Worm (Caenorhabditis elegans) whole organism, L1 larva: Measurements from ENCODE around the gene wht-6.

Experiments used
- C34B4.2 ChIP-seq: sonication (generic microtip); optimal IDR thresholded peaks from 2 replicates; lab custom pipeline; 2017; ENCODE audit warnings: mild to moderate bottlenecking, missing genetic modification characterization, missing compliant biosample characterization
- Y116A8C.19 ChIP-seq: sonication (generic microtip); optimal IDR thresholded peaks from 2 replicates; lab custom pipeline; 2016; ENCODE audit warnings: missing compliant biosample characterization, missing genetic modification characterization, borderline replicate concordance
- aly-2 ChIP-seq: fragments of 150-350 bp; optimal IDR thresholded peaks from 2 replicates; lab custom pipeline; 2014; ENCODE audit warnings: missing biosample characterization, missing genetic modification characterization
- ama-1 ChIP-seq: fragments of 150-350 bp; optimal IDR thresholded peaks from 2 replicates; lab custom pipeline; 2014
- ceh-8 ChIP-seq: fragments of 200-800 bp; sonication (Bioruptor generic); optimal IDR thresholded peaks from 2 replicates; lab custom pipeline; 2018; ENCODE audit warnings: mild to moderate bottlenecking, missing genetic modification characterization, moderate library complexity, missing compliant biosample characterization
- ceh-90 ChIP-seq: sonication (generic microtip); optimal IDR thresholded peaks from 2 replicates; lab custom pipeline; 2016; ENCODE audit warnings: missing genetic modification characterization, missing compliant biosample characterization
- ces-1 ChIP-seq: fragments of 150-350 bp; optimal IDR thresholded peaks from 2 replicates; lab custom pipeline; 2014; ENCODE audit warnings: missing biosample characterization, missing genetic modification reagents, missing genetic modification characterization
- dsc-1 ChIP-seq: sonication (generic microtip); optimal IDR thresholded peaks from 2 replicates; lab custom pipeline; 2016; ENCODE audit warnings: mild to moderate bottlenecking, missing genetic modification characterization, missing compliant biosample characterization
- egl-13 ChIP-seq: sonication (generic microtip); optimal IDR thresholded peaks from 2 replicates; lab custom pipeline; 2016; ENCODE audit warnings: missing genotype, missing genetic modification reagents, missing genetic modification characterization, missing compliant biosample characterization
- egl-27 ChIP-seq, 2 experiments: fragments of 150-350 bp in 1 of 2; sonication (generic microtip); optimal IDR thresholded peaks; 3 replicates each; lab custom pipeline; 2017 to 2018; ENCODE audit warnings: missing biosample characterization in 2 of 2, missing genetic modification characterization in 2 of 2, missing genetic modification reagents in 2 of 2
- elt-2 ChIP-seq: sonication (generic microtip); optimal IDR thresholded peaks from 2 replicates; lab custom pipeline; 2016; ENCODE audit warnings: missing genetic modification characterization, mild to moderate bottlenecking, inconsistent platforms, missing compliant biosample characterization, missing genetic modification reagents
- elt-3 ChIP-seq, 6 experiments: fragments of 150-350 bp in 1 of 6; sonication (generic microtip); optimal IDR thresholded peaks; 2 replicates each; lab custom pipeline; 2017 to 2018; ENCODE audit warnings: missing biosample characterization in 6 of 6, missing genetic modification characterization in 6 of 6, inconsistent platforms in 1 of 6
- ets-5 ChIP-seq: fragments of 200-800 bp; sonication (Bioruptor generic); IDR thresholded peaks from 2 replicates; pipeline ENCODE4 v1.3.6; 2022; ENCODE audit warnings: missing genetic modification characterization, missing compliant biosample characterization
- fkh-4 ChIP-seq: sonication (generic microtip); optimal IDR thresholded peaks from 2 replicates; lab custom pipeline; 2016; ENCODE audit warnings: missing compliant biosample characterization, missing genetic modification characterization, borderline replicate concordance
- hlh-4 ChIP-seq: sonication (generic microtip); optimal IDR thresholded peaks from 2 replicates; lab custom pipeline; 2016; ENCODE audit warnings: mild to moderate bottlenecking, missing genetic modification characterization, missing compliant biosample characterization
- irx-1 ChIP-seq: sonication (generic microtip); optimal IDR thresholded peaks from 2 replicates; lab custom pipeline; 2016; ENCODE audit warnings: missing genetic modification characterization, missing compliant biosample characterization
- jun-1 ChIP-seq: fragments of 150-350 bp; optimal IDR thresholded peaks from 2 replicates; lab custom pipeline; 2014; ENCODE audit warnings: missing biosample characterization, missing genetic modification reagents, missing genetic modification characterization
- lin-13 ChIP-seq: fragments of 150-350 bp; optimal IDR thresholded peaks from 2 replicates; lab custom pipeline; 2014; ENCODE audit warnings: missing biosample characterization, missing genetic modification reagents, missing genetic modification characterization
- lin-14 ChIP-seq: fragments of 200-800 bp; sonication (Bioruptor generic); optimal IDR thresholded peaks from 2 replicates; lab custom pipeline; 2018; ENCODE audit warnings: mild to moderate bottlenecking, missing genetic modification characterization, moderate library complexity, missing compliant biosample characterization
- lin-35 ChIP-seq, 2 experiments: fragments of 150-350 bp; optimal IDR thresholded peaks; 2 replicates each; lab custom pipeline; 2014; ENCODE audit warnings: missing biosample characterization in 2 of 2, missing genetic modification characterization in 2 of 2, missing genetic modification reagents in 2 of 2
- lir-3 ChIP-seq: sonication (generic microtip); optimal IDR thresholded peaks from 2 replicates; lab custom pipeline; 2016; ENCODE audit warnings: mild to moderate bottlenecking, missing genetic modification characterization, moderate library complexity, missing compliant biosample characterization; ENCODE audit not compliant: poor library complexity
- lsy-2 ChIP-seq, 2 experiments: fragments of 150-350 bp; optimal IDR thresholded peaks; 2 replicates each; lab custom pipeline; 2014; ENCODE audit warnings: missing biosample characterization in 2 of 2, missing genetic modification characterization in 2 of 2
- mef-2 ChIP-seq: fragments of 150-350 bp; optimal IDR thresholded peaks from 2 replicates; lab custom pipeline; 2014; ENCODE audit warnings: missing biosample characterization, missing genetic modification characterization
- nhr-12 ChIP-seq: sonication (generic microtip); optimal IDR thresholded peaks from 2 replicates; lab custom pipeline; 2017; ENCODE audit warnings: missing biosample characterization, missing genetic modification characterization
- nhr-19 ChIP-seq: fragments of 200-800 bp; sonication (Bioruptor generic); conservative IDR thresholded peaks from 2 replicates; pipeline ENCODE4 v1.3.6; 2022; ENCODE audit warnings: missing genetic modification characterization, missing compliant biosample characterization
- nhr-20 ChIP-seq: sonication (generic microtip); optimal IDR thresholded peaks from 2 replicates; lab custom pipeline; 2016; ENCODE audit warnings: mild to moderate bottlenecking, missing genetic modification characterization, missing compliant biosample characterization
- nhr-71 ChIP-seq: sonication (generic microtip); optimal IDR thresholded peaks from 2 replicates; lab custom pipeline; 2016; ENCODE audit warnings: mild to moderate bottlenecking, missing genetic modification characterization, moderate library complexity, missing compliant biosample characterization
- nhr-85 ChIP-seq: sonication (generic microtip); peaks from one replicate; lab custom pipeline; 2016; ENCODE audit warnings: missing genetic modification characterization, inconsistent platforms, missing compliant biosample characterization
- nhr-90 ChIP-seq: sonication (generic microtip); optimal IDR thresholded peaks from 2 replicates; lab custom pipeline; 2016; ENCODE audit warnings: mild to moderate bottlenecking, missing genetic modification characterization, missing compliant biosample characterization; ENCODE audit not compliant: poor library complexity
- pag-3 ChIP-seq: sonication (generic microtip); optimal IDR thresholded peaks from 2 replicates; lab custom pipeline; 2017; ENCODE audit warnings: missing genetic modification characterization, mild to moderate bottlenecking, missing compliant biosample characterization, antibody characterized with exemption, borderline replicate concordance; ENCODE audit not compliant: insufficient read depth
- pax-3 ChIP-seq: fragments of 200-800 bp; sonication (Bioruptor generic); optimal IDR thresholded peaks from 2 replicates; lab custom pipeline; 2018; ENCODE audit warnings: mild to moderate bottlenecking, missing genetic modification characterization, moderate library complexity, missing compliant biosample characterization
- snu-23 ChIP-seq: sonication (generic microtip); optimal IDR thresholded peaks from 2 replicates; lab custom pipeline; 2016; ENCODE audit warnings: missing genetic modification characterization, missing compliant biosample characterization
- sox-4 ChIP-seq: sonication (generic microtip); optimal IDR thresholded peaks from 2 replicates; lab custom pipeline; 2016; ENCODE audit warnings: missing genetic modification characterization, missing compliant biosample characterization
- sptf-1 ChIP-seq: fragments of 150-350 bp; optimal IDR thresholded peaks from 2 replicates; lab custom pipeline; 2014; ENCODE audit warnings: missing biosample characterization, missing genetic modification characterization
- sup-37 ChIP-seq: fragments of 200-800 bp; sonication (Bioruptor generic); optimal IDR thresholded peaks from 2 replicates; lab custom pipeline; 2018; ENCODE audit warnings: mild to moderate bottlenecking, missing genetic modification characterization, missing compliant biosample characterization
- swsn-7 ChIP-seq: sonication (generic microtip); optimal IDR thresholded peaks from 2 replicates; lab custom pipeline; 2016; ENCODE audit warnings: missing genetic modification characterization, missing compliant biosample characterization
- unc-130 ChIP-seq: fragments of 150-350 bp; optimal IDR thresholded peaks from 2 replicates; lab custom pipeline; 2017; ENCODE audit warnings: missing biosample characterization, missing genetic modification characterization, inconsistent platforms
- unc-62 ChIP-seq: fragments of 150-350 bp; optimal IDR thresholded peaks from 2 replicates; lab custom pipeline; 2014; ENCODE audit warnings: missing biosample characterization, missing genetic modification reagents, missing genetic modification characterization
- unc-86 ChIP-seq: sonication (generic microtip); optimal IDR thresholded peaks from 2 replicates; lab custom pipeline; 2016; ENCODE audit warnings: missing genetic modification characterization, missing compliant biosample characterization
- unc-98 ChIP-seq: fragments of 200-800 bp; sonication (Bioruptor generic); IDR thresholded peaks from 2 replicates; pipeline ENCODE4 v1.3.6; 2022; ENCODE audit warnings: missing genetic modification characterization, missing compliant biosample characterization
- vab-15 ChIP-seq: sonication (generic microtip); optimal IDR thresholded peaks from 2 replicates; lab custom pipeline; 2017; ENCODE audit warnings: missing genotype, mild to moderate bottlenecking, missing genetic modification characterization, missing compliant biosample characterization
- xbp-1 ChIP-seq: sonication (generic microtip); optimal IDR thresholded peaks from 2 replicates; lab custom pipeline; 2016; ENCODE audit warnings: missing genetic modification characterization, missing compliant biosample characterization
- zag-1 ChIP-seq: fragments of 150-350 bp; optimal IDR thresholded peaks from 2 replicates; lab custom pipeline; 2014; ENCODE audit warnings: missing biosample characterization, missing genetic modification characterization
- ztf-11 ChIP-seq, 2 experiments: sonication (generic microtip); optimal IDR thresholded peaks; 2 replicates each; lab custom pipeline; 2016 to 2017; ENCODE audit warnings: missing genetic modification characterization in 2 of 2, missing biosample characterization in 1 of 2, missing compliant biosample characterization in 1 of 2

wht-6 gene

DNA sequence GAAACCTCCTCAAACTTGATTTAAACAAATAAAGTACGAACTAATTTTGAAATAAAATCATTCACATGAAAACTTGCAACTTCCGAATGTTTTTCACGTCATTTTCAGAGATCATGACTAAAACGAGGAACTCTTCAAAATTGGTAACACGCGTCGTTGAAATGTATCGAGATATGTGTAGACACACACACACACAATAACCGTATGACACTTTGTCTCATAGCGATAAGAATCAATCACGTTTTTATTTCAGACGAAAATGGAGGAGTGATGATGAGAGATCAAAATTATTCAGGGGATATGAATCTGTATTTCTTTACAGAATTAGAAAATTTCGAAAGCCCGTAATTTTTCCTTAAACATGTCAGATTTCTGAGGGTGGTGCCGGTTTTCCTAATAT, 48.8 kb upstream of the wht-6 start:
- TF ChIP-seq snu-23 (GFP tag; lab: Kevin White, UChicago) (peak; percentile 28), nhr-19 (GFP tag; lab: Robert Waterston, UW) (0 out of 2 replicates have a peak, but pooled peaks have one; percentile 4), elt-2 (tag; lab: Kevin White, UChicago) (peak; percentile 46), zag-1 (tag; lab: Kevin White, UChicago) (no peak), nhr-85 (tag; lab: Kevin White, UChicago) (peak; percentile 78), fkh-4 (no peak), nhr-20 (peak; percentile 45), nhr-71 (tag; lab: Kevin White, UChicago) (peak; percentile 30), egl-27 (tag; optimal IDR thresholded peaks at IDR 0.05; lab: Kevin White, UChicago) (no peak), C34B4.2 (tag; lab: Kevin White, UChicago) (no peak), lin-35 (GFP tag; optimal IDR thresholded peaks at IDR 0.05; lab: Kevin White, UChicago) (peak in 1 of 2 experiments; percentile 50), ama-1 (lab: Kevin White, UChicago) (no peak), sup-37 (GFP tag; lab: Kevin White, UChicago) (no peak), lir-3 (tag; lab: Kevin White, UChicago) (no peak), unc-86 (tag; lab: Kevin White, UChicago) (no peak), unc-98 (GFP tag; lab: Robert Waterston, UW) (no peak), hlh-4 (tag; lab: Kevin White, UChicago) (no peak), lin-14 (GFP tag; lab: Kevin White, UChicago) (peak; percentile 45), nhr-12 (no peak), egl-13 (no peak), swsn-7 (tag; lab: Kevin White, UChicago) (no peak)

DNA sequence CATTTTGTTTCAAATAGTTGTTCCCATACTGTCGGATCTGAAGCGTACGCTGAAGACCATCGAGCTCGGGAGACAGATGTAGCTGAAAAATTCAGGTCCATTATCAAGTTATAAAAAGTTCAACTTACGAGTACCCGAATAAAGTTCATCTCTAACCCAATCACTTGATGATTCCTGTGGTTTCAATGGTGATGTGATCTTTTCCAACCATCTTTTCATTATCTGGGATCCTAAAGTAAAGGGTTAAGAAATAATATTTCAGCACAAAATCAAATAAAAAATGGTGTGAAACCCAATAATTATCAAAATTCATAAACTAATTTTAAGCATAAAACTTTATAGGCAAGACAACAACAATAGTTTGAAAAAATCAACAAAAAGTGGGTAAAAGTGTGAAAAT, 44.3 kb upstream of the wht-6 start, which contains the start of gene C05D11.8:
TSS of gene C05D11.8 (minus strand) at position 101 of the 400 bp plus-strand sequence.
- no peak for TF ChIP-seq ceh-8 (GFP tag; lab: Kevin White, UChicago)
- TF ChIP-seq lir-3 (tag; lab: Kevin White, UChicago) = no peak
- TF ChIP-seq elt-3 (tag; optimal IDR thresholded peaks at IDR 0.05; lab: Kevin White, UChicago) = no peak
- TF ChIP-seq jun-1 (tag; lab: Kevin White, UChicago) = no peak
- TF ChIP-seq aly-2 (tag; lab: Kevin White, UChicago) = no peak
- no peak for TF ChIP-seq lin-35 (GFP tag; optimal IDR thresholded peaks at IDR 0.05; lab: Kevin White, UChicago)
- TF ChIP-seq dsc-1 (tag; lab: Kevin White, UChicago) = no peak
- TF ChIP-seq mef-2 = no peak
- no peak for TF ChIP-seq zag-1 (tag; lab: Kevin White, UChicago)
- TF ChIP-seq nhr-90 (tag; lab: Kevin White, UChicago) = no peak
- TF ChIP-seq ces-1 (GFP tag; lab: Kevin White, UChicago) = no peak
- TF ChIP-seq Y116A8C.19 (tag; lab: Kevin White, UChicago) = no peak
- no peak for TF ChIP-seq vab-15
- no peak for TF ChIP-seq unc-62
- no peak for TF ChIP-seq unc-130 (tag; lab: Kevin White, UChicago)
- TF ChIP-seq sptf-1 (tag; lab: Kevin White, UChicago) = no peak

DNA sequence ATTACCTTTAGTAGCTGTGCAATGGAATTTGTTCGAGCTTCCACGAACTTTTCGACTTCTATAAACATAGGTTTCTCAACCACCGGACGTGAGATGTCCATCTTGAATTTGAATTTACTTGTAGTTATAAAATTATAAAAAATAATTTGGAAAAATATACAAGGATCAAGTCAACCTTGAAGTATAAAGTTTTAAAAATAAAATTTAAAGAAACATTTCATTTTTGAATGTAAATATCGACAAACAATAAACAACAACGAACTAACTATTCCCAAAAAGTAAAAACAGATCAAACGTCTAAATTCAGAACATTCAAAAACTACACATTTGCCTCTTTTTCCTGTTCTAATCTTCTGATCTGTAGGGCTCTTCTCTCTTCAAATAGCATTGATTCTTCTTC, 40.7 kb upstream of the wht-6 start, which contains the start of gene popl-1:
TSS of gene popl-1 (minus strand) at position 101 of the 400 bp plus-strand sequence.
- no peak for TF ChIP-seq elt-2 (tag; lab: Kevin White, UChicago)

ce11 chrIII:6431766-6432228, 39.8 kb upstream of the wht-6 start, which contains the start of the genes mrps-17 and txdc-9:
Gene mrps-17, minus strand, starts transcription at chrIII:6431798.
Gene txdc-9, plus strand, starts transcription at chrIII:6432178.
- TF ChIP-seq lsy-2 (tag; optimal IDR thresholded peaks at IDR 0.05; lab: Kevin White, UChicago) (peak; percentile 87 to 93), ceh-8 (GFP tag; lab: Kevin White, UChicago) (peak; percentile 57), lin-13 (peak; percentile 59), aly-2 (tag; lab: Kevin White, UChicago) (peak; percentile 71), snu-23 (GFP tag; lab: Kevin White, UChicago) (peak; percentile 82), elt-3 (tag; optimal IDR thresholded peaks at IDR 0.05; lab: Kevin White, UChicago) (peak in 2 of 6 experiments; percentile 45 to 76), pax-3 (tag; lab: Kevin White, UChicago) (no peak), jun-1 (tag; lab: Kevin White, UChicago) (no peak), nhr-12 (no peak), irx-1 (tag; lab: Kevin White, UChicago) (no peak), pag-3 (tag; lab: Kevin White, UChicago) (no peak), lin-35 (GFP tag; optimal IDR thresholded peaks at IDR 0.05; lab: Kevin White, UChicago) (peak; percentile 80 to 88), swsn-7 (tag; lab: Kevin White, UChicago) (peak; percentile 77), ztf-11 (tag; optimal IDR thresholded peaks at IDR 0.05; lab: Kevin White, UChicago) (peak in 1 of 2 experiments; percentile 46), ceh-90 (no peak), ama-1 (lab: Kevin White, UChicago) (no peak), ets-5 (GFP tag; lab: Robert Waterston, UW) (no peak), nhr-71 (tag; lab: Kevin White, UChicago) (peak; percentile 86), ces-1 (GFP tag; lab: Kevin White, UChicago) (peak; percentile 87), sox-4 (tag; lab: Kevin White, UChicago) (no peak), elt-2 (tag; lab: Kevin White, UChicago) (peak; percentile 2), xbp-1 (tag; lab: Kevin White, UChicago) (peak; percentile 68)
